Worm (Caenorhabditis elegans) whole organism, late embryonic: ENCODE data around the gene lmp-1.
A peak's percentile ranks its signal among the peaks of the same experiment; 100 is the strongest.

Experiments
- C08G9.2 ChIP-seq: sonication (generic microtip); optimal IDR thresholded peaks from 2 replicates; lab custom pipeline; 2016; ENCODE audit warnings: mild to moderate bottlenecking, missing genetic modification characterization, moderate library complexity, missing compliant biosample characterization
- F13H6.1 ChIP-seq: sonication (generic microtip); optimal IDR thresholded peaks from 2 replicates; lab custom pipeline; 2016; ENCODE audit warnings: missing genetic modification characterization, missing compliant biosample characterization
- K02D7.2 ChIP-seq: sonication (generic microtip); optimal IDR thresholded peaks from 2 replicates; lab custom pipeline; 2017; ENCODE audit warnings: mild to moderate bottlenecking, missing genetic modification characterization, missing compliant biosample characterization
- T23F11.4 ChIP-seq: fragments of 200-800 bp; sonication (Bioruptor generic); optimal IDR thresholded peaks from 2 replicates; lab custom pipeline; 2018; ENCODE audit warnings: mild to moderate bottlenecking, missing genetic modification characterization, missing compliant biosample characterization
- ahr-1 ChIP-seq: sonication (generic microtip); optimal IDR thresholded peaks from 2 replicates; lab custom pipeline; 2016; ENCODE audit warnings: missing genetic modification characterization, missing compliant biosample characterization
- ama-1 ChIP-seq: fragments of 150-350 bp; optimal IDR thresholded peaks from 2 replicates; lab custom pipeline; 2014
- ceh-14 ChIP-seq: sonication (generic microtip); optimal IDR thresholded peaks from 2 replicates; lab custom pipeline; 2016; ENCODE audit warnings: missing genotype, missing genetic modification characterization, missing compliant biosample characterization
- ceh-2 ChIP-seq: sonication (generic microtip); optimal IDR thresholded peaks from 2 replicates; lab custom pipeline; 2016; ENCODE audit warnings: missing genotype, missing genetic modification characterization, missing compliant biosample characterization
- ceh-22 ChIP-seq: sonication (generic microtip); optimal IDR thresholded peaks from 2 replicates; lab custom pipeline; 2017; ENCODE audit warnings: missing biosample characterization, missing genetic modification characterization
- ceh-24 ChIP-seq: sonication (generic microtip); optimal IDR thresholded peaks from 2 replicates; lab custom pipeline; 2016; ENCODE audit warnings: mild to moderate bottlenecking, missing genetic modification characterization, missing compliant biosample characterization
- ceh-6 ChIP-seq: fragments of 200-800 bp; sonication (Bioruptor generic); optimal IDR thresholded peaks from 2 replicates; lab custom pipeline; 2018; ENCODE audit warnings: mild to moderate bottlenecking, missing genetic modification characterization, missing compliant biosample characterization
- elt-2 ChIP-seq: sonication (generic microtip); optimal IDR thresholded peaks from 2 replicates; lab custom pipeline; 2016; ENCODE audit warnings: missing genetic modification reagents, missing genetic modification characterization, missing compliant biosample characterization
- ets-4 ChIP-seq: sonication (generic microtip); optimal IDR thresholded peaks from 2 replicates; lab custom pipeline; 2016; ENCODE audit warnings: missing genetic modification characterization, missing compliant biosample characterization
- eyg-1 ChIP-seq: sonication (generic microtip); optimal IDR thresholded peaks from 2 replicates; lab custom pipeline; 2016; ENCODE audit warnings: missing genotype, missing genetic modification characterization, missing compliant biosample characterization
- fkh-10 ChIP-seq: fragments of 150-350 bp; optimal IDR thresholded peaks from 2 replicates; lab custom pipeline; 2014; ENCODE audit warnings: missing biosample characterization, missing genetic modification reagents, missing genetic modification characterization
- fkh-6 ChIP-seq: sonication (generic microtip); optimal IDR thresholded peaks from 2 replicates; lab custom pipeline; 2016; ENCODE audit warnings: missing genetic modification characterization, missing compliant biosample characterization
- hlh-13 ChIP-seq: fragments of 200-800 bp; sonication (Bioruptor generic); optimal IDR thresholded peaks from 2 replicates; lab custom pipeline; 2018; ENCODE audit warnings: mild to moderate bottlenecking, missing genetic modification characterization, missing compliant biosample characterization
- hlh-15 ChIP-seq: sonication (generic microtip); optimal IDR thresholded peaks from 2 replicates; lab custom pipeline; 2016; ENCODE audit warnings: missing genetic modification characterization, missing compliant biosample characterization
- madf-2 ChIP-seq: sonication (generic microtip); optimal IDR thresholded peaks from 2 replicates; lab custom pipeline; 2017; ENCODE audit warnings: missing genetic modification characterization, missing compliant biosample characterization
- mec-3 ChIP-seq: sonication (generic microtip); optimal IDR thresholded peaks from 2 replicates; lab custom pipeline; 2016; ENCODE audit warnings: borderline replicate concordance, missing genetic modification characterization, missing compliant biosample characterization
- nfya-1 ChIP-seq: sonication (generic microtip); optimal IDR thresholded peaks from 2 replicates; lab custom pipeline; 2017; ENCODE audit warnings: missing genetic modification characterization, mild to moderate bottlenecking, missing compliant biosample characterization, antibody characterized with exemption, moderate library complexity
- nhr-232 ChIP-seq: sonication (generic microtip); optimal IDR thresholded peaks from 2 replicates; lab custom pipeline; 2016; ENCODE audit warnings: missing genetic modification characterization, missing compliant biosample characterization
- pha-2 ChIP-seq: sonication (generic microtip); optimal IDR thresholded peaks from 2 replicates; lab custom pipeline; 2017; ENCODE audit warnings: mild to moderate bottlenecking, missing genetic modification characterization, missing compliant biosample characterization
- pqm-1 ChIP-seq: sonication (generic microtip); optimal IDR thresholded peaks from 2 replicates; lab custom pipeline; 2016; ENCODE audit warnings: missing genetic modification characterization, missing compliant biosample characterization
- sox-4 ChIP-seq: sonication (generic microtip); optimal IDR thresholded peaks from 2 replicates; lab custom pipeline; 2017; ENCODE audit warnings: mild to moderate bottlenecking, missing genetic modification characterization, inconsistent platforms, missing compliant biosample characterization
- syd-9 ChIP-seq: sonication (generic microtip); optimal IDR thresholded peaks from 2 replicates; lab custom pipeline; 2016; ENCODE audit warnings: mild to moderate bottlenecking, missing genetic modification characterization, moderate library complexity, missing compliant biosample characterization
- tbx-2 ChIP-seq: sonication (generic microtip); optimal IDR thresholded peaks from 2 replicates; lab custom pipeline; 2016; ENCODE audit warnings: missing genetic modification characterization, missing compliant biosample characterization
- tbx-7 ChIP-seq: sonication (generic microtip); optimal IDR thresholded peaks from 2 replicates; lab custom pipeline; 2016; ENCODE audit warnings: missing genotype, missing genetic modification characterization, missing compliant biosample characterization
- unc-3 ChIP-seq, 2 experiments: fragments of 200-800 bp in 1 of 2; sonication (Bioruptor generic) in 1 of 2; sonication (generic microtip) in 1 of 2; conservative IDR thresholded peaks in 1 of 2; optimal IDR thresholded peaks in 1 of 2; 2 replicates each; pipeline versions ENCODE4 v1.3.6 to Lab custom; 2016 to 2022; ENCODE audit warnings: missing compliant biosample characterization in 2 of 2, missing genetic modification characterization in 2 of 2, missing genetic modification reagents in 1 of 2
- unc-42 ChIP-seq: sonication (generic microtip); optimal IDR thresholded peaks from 2 replicates; lab custom pipeline; 2016; ENCODE audit warnings: missing genotype, missing genetic modification characterization, missing compliant biosample characterization
- unc-86 ChIP-seq: sonication (generic microtip); optimal IDR thresholded peaks from 2 replicates; lab custom pipeline; 2016; ENCODE audit warnings: missing genetic modification characterization, missing compliant biosample characterization

lmp-1 gene

DNA sequence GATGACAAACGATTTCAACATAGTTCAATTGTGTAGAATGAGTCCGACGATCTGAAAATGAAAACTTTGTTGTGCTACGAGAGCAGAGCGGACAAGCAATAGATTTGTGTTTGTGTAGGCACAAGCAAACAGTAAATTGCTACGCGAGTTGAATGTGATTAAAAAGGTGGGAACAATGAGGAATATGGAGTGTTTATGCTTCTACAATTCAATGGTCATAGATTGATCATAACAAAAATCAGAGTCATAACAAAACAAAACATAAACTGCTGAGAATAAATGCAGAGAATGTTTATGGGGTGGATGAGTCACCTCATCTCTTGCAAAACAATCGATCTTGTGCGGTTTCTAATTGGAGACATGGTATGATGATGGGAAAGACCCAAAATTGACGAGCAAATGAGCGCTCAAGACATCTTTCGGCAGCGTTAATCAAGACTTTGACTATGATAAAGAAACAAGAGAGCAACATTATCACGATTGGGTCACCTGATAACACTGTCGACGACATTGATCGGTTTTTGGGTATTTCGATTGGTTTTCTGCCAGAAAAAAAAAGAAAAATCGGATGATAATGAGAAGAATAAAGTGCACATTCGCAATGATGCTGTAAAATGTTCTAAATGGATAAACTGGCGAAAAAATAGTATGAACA is at the start of gene lmp-1:
TSS of gene lmp-1 (minus strand) at position 51 of the 655 bp plus-strand sequence.
- TF ChIP-seq mec-3 (tag; lab: Kevin White, UChicago) (no peak), elt-2 (tag; lab: Kevin White, UChicago) (peak; percentile 58), unc-3 (GFP tag; conservative IDR thresholded peaks at IDR 0.05; lab: Robert Waterston, UW) (no peak), unc-3 (tag; optimal IDR thresholded peaks at IDR 0.05; lab: Kevin White, UChicago) (no peak), unc-86 (tag; lab: Kevin White, UChicago) (no peak), ceh-2 (tag; lab: Kevin White, UChicago) (no peak)

- no peak for TF ChIP-seq ceh-22 (tag; lab: Kevin White, UChicago)
- no peak for TF ChIP-seq unc-3 (GFP tag; conservative IDR thresholded peaks at IDR 0.05; lab: Robert Waterston, UW)
- no peak for TF ChIP-seq unc-3 (tag; optimal IDR thresholded peaks at IDR 0.05; lab: Kevin White, UChicago)
- TF ChIP-seq hlh-15: no peak
- no peak for TF ChIP-seq nfya-1 (tag; lab: Kevin White, UChicago)
- no peak for TF ChIP-seq nhr-232 (tag; lab: Kevin White, UChicago)
- no peak for TF ChIP-seq hlh-13 (GFP tag; lab: Kevin White, UChicago)
- TF ChIP-seq syd-9 (tag; lab: Kevin White, UChicago): no peak
- TF ChIP-seq T23F11.4 (GFP tag; lab: Kevin White, UChicago): no peak
- no peak for TF ChIP-seq ceh-24 (tag; lab: Kevin White, UChicago)
- TF ChIP-seq C08G9.2: no peak
- TF ChIP-seq, all 69 proteins: peak for 0
These were observed 49.7 kb upstream of the lmp-1 start for ce11 chrX:6427147-6427546.

- no peak for TF ChIP-seq fkh-10 (GFP tag; lab: Kevin White, UChicago)
These were observed 43.2 kb upstream of the lmp-1 start, which contains the start of gene K10C2.12 for ce11 chrX:6420681-6421080. TSS of gene K10C2.12 (minus strand) at chrX:6420781.

- TF ChIP-seq hlh-15 (no peak), pqm-1 (tag; lab: Kevin White, UChicago) (no peak), tbx-7 (tag; lab: Kevin White, UChicago) (no peak), nhr-232 (tag; lab: Kevin White, UChicago) (no peak), mec-3 (tag; lab: Kevin White, UChicago) (no peak), ceh-6 (no peak), unc-42 (tag; lab: Kevin White, UChicago) (peak; percentile 81)
These were observed 41.6 kb upstream of the lmp-1 start for ce11 chrX:6419113-6419512.

DNA sequence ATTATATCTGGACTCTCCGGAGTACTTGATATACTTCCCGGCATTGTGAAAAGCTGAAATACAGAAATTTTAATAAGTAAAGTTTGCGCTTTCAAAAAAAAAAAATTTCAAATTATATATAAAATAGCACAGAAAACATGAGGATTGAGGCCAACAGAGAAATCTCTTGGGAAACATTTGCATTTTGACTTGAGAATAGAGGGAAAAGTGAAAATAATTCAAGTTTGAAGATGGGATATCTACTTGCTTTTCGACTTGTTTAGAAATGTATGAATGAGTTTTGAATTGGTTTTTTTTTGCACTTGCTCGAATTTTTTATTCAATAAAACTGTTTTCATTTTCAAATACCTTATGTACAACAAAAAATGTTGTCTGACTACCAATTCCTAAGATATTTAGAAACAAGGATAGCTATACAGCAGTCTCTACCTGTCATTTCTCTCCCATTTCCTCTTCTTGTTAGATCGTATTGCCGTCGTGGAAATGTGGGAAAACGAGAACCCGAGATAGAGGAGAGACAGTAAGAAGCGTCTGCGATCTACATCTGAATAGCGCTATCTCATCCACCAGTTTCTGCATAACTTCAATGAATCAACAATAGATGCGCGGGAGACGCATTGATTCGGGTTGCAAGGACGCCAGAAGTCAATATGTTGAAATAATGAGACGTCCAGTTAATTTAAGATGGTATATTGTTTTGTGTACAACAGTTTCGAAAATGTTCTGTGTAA is 39.0 kb upstream of the lmp-1 start, which contains the start of gene T22E5.6:
TSS of gene T22E5.6 (minus strand) at position 51 of the 731 bp plus-strand sequence.
- TF ChIP-seq unc-3 (GFP tag; conservative IDR thresholded peaks at IDR 0.05; lab: Robert Waterston, UW) (no peak), unc-3 (tag; optimal IDR thresholded peaks at IDR 0.05; lab: Kevin White, UChicago) (no peak), tbx-2 (tag; lab: Kevin White, UChicago) (no peak), sox-4 (tag; lab: Kevin White, UChicago) (no peak), ama-1 (no peak), ets-4 (tag; lab: Kevin White, UChicago) (no peak), eyg-1 (no peak), elt-2 (tag; lab: Kevin White, UChicago) (no peak), fkh-6 (tag; lab: Kevin White, UChicago) (no peak), ceh-24 (tag; lab: Kevin White, UChicago) (no peak), pha-2 (no peak), madf-2 (tag; lab: Kevin White, UChicago) (no peak), F13H6.1 (tag; lab: Kevin White, UChicago) (no peak), K02D7.2 (tag; lab: Kevin White, UChicago) (no peak), ceh-14 (tag; lab: Kevin White, UChicago) (no peak), nhr-232 (tag; lab: Kevin White, UChicago) (no peak), ahr-1 (tag; lab: Kevin White, UChicago) (no peak), unc-42 (tag; lab: Kevin White, UChicago) (no peak)
